Worm (Caenorhabditis elegans) whole organism, L3 larva: ENCODE measurements around the gene W04B5.3.

ENCODE experiments used
- aly-2 ChIP-seq: fragments of 150-350 bp; optimal IDR thresholded peaks from 2 replicates; lab custom pipeline; 2014; ENCODE audit warnings: missing biosample characterization, missing genetic modification characterization
- ceh-28 ChIP-seq: fragments of 150-350 bp; optimal IDR thresholded peaks from 2 replicates; lab custom pipeline; 2014; ENCODE audit warnings: missing biosample characterization, missing genetic modification reagents, missing genetic modification characterization
- fkh-10 ChIP-seq: sonication (generic microtip); optimal IDR thresholded peaks from 2 replicates; lab custom pipeline; 2017; ENCODE audit warnings: missing biosample characterization, missing genetic modification reagents, missing genetic modification characterization
- lin-39 ChIP-seq: fragments of 150-350 bp; optimal IDR thresholded peaks from 2 replicates; lab custom pipeline; 2018; ENCODE audit warnings: missing biosample characterization, missing genetic modification reagents, missing genetic modification characterization
- mdl-1 ChIP-seq: fragments of 150-350 bp; optimal IDR thresholded peaks from 2 replicates; lab custom pipeline; 2014; ENCODE audit warnings: missing biosample characterization, missing genetic modification characterization
- nhr-11 ChIP-seq: fragments of 150-350 bp; optimal IDR thresholded peaks from 2 replicates; lab custom pipeline; 2014; ENCODE audit warnings: missing biosample characterization, missing genetic modification characterization
- nhr-237 ChIP-seq: fragments of 150-350 bp; optimal IDR thresholded peaks from 2 replicates; lab custom pipeline; 2014; ENCODE audit warnings: missing biosample characterization, missing genetic modification characterization
- skn-1 ChIP-seq: fragments of 150-350 bp; optimal IDR thresholded peaks from 2 replicates; lab custom pipeline; 2014; ENCODE audit warnings: missing biosample characterization, missing genetic modification characterization
- snpc-4 ChIP-seq: fragments of 150-350 bp; optimal IDR thresholded peaks from 2 replicates; lab custom pipeline; 2014; ENCODE audit warnings: missing biosample characterization, missing genetic modification characterization
- zag-1 ChIP-seq: fragments of 150-350 bp; optimal IDR thresholded peaks from 2 replicates; lab custom pipeline; 2014; ENCODE audit warnings: missing biosample characterization, missing genetic modification characterization

DNA sequence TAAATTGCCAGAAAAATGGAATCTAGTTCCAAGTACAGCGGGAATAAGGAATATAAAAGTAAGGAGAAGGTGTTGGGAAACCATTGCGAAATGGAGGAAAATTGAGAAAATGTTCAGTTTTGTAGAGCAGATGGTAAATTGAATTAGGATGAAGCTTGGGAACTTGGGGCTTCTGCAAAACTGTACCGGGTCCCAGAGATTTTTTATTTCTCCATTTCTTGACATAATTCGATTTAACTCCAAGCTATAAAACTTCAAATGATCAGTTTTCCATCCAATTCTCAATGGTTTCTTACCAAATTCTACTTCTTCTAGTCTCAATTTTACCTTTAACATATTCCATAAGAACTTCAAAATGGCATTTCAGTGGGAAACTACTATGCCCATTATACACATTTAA lies 49.9 kb downstream of the W04B5.3 start, which contains the start of the genes E02H9.9 and E02H9.1:
- TF ChIP-seq lin-39 (tag; lab: Kevin White, UChicago) (no peak), mdl-1 (tag; lab: Kevin White, UChicago) (no peak), snpc-4 (no peak), zag-1 (tag; lab: Kevin White, UChicago) (no peak), skn-1 (no peak), ceh-28 (tag; lab: Kevin White, UChicago) (no peak), fkh-10 (GFP tag; lab: Kevin White, UChicago) (no peak), nhr-237 (tag; lab: Kevin White, UChicago) (no peak), nhr-11 (tag; lab: Kevin White, UChicago) (no peak), aly-2 (tag; lab: Kevin White, UChicago) (no peak)
